Worm (Caenorhabditis elegans) whole organism, L3 larva: ENCODE data around the gene C30G7.5.

ENCODE experiments used
- ceh-16 ChIP-seq: sonication (generic microtip); optimal IDR thresholded peaks from 2 replicates; lab custom pipeline; 2017; ENCODE audit warnings: missing biosample characterization, missing genetic modification characterization
- elt-1 ChIP-seq: fragments of 150-350 bp; optimal IDR thresholded peaks from 2 replicates; lab custom pipeline; 2014; ENCODE audit warnings: missing biosample characterization, missing genetic modification characterization
- fkh-2 ChIP-seq: fragments of 150-350 bp; optimal IDR thresholded peaks from 2 replicates; lab custom pipeline; 2014; ENCODE audit warnings: missing biosample characterization, missing genetic modification reagents, missing genetic modification characterization
- nhr-237 ChIP-seq: fragments of 150-350 bp; optimal IDR thresholded peaks from 2 replicates; lab custom pipeline; 2014; ENCODE audit warnings: missing biosample characterization, missing genetic modification characterization
- nhr-77 ChIP-seq: fragments of 150-350 bp; optimal IDR thresholded peaks from 2 replicates; lab custom pipeline; 2014; ENCODE audit warnings: missing biosample characterization, missing genetic modification characterization
- sea-2 ChIP-seq: fragments of 150-350 bp; sonication (generic microtip); optimal IDR thresholded peaks from 4 replicates; lab custom pipeline; 2014; ENCODE audit warnings: missing biosample characterization, missing genetic modification reagents, missing genetic modification characterization
- snpc-4 ChIP-seq: fragments of 150-350 bp; optimal IDR thresholded peaks from 2 replicates; lab custom pipeline; 2014; ENCODE audit warnings: missing biosample characterization, missing genetic modification characterization

ce11 chrV:14930168-14930567 lies 24.4 kb downstream of the C30G7.5 start:
- TF ChIP-seq nhr-237 (tag; lab: Kevin White, UChicago), result no peak
- TF ChIP-seq snpc-4 (tag; lab: Kevin White, UChicago), result peak; percentile 24
- TF ChIP-seq sea-2 (GFP tag; lab: Kevin White, UChicago), result no peak
- TF ChIP-seq fkh-2, result no peak
- TF ChIP-seq ceh-16 (tag; lab: Kevin White, UChicago), result no peak
- no peak for TF ChIP-seq nhr-77 (tag; lab: Kevin White, UChicago)
- no peak for TF ChIP-seq elt-1 (tag; lab: Kevin White, UChicago)
